Comparison of ENCODE assay signal across 1 fruit fly cellular context in the genomic region with DNA sequence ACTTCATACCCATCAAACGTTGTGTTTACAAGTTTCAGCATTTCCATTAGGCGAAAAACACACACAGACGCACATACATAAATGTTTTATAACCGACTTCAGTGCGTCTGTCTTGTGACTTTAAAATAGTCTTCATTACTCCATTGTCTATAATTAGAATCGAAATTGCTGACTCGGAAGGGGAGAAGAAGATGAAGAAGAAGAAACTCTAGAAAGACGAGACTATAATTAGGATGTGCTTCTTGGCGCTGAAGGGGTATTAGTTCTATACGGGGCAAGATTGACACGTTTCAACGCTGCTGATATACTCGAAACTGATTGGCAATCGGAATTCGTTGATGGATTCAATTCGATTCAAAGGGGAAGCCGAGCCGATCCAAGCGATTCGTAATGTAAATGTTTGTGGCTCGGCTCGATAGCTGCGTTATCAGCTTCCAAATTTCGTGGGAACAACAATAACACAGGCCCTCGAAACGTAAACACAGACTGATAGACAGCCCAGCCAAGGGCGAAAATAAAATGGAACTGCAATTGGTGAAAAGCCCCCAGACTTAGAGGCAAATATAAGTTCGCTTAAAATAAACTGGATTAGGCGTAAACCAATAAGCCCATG.
TF ChIP-seq lines count a peak whose summit lies in the region.

No protein-coding gene starts in this region.

TF ChIP-seq in whole organism, embryonic, 481 proteins besides CTCF, POLR2A, EP300 and RAD21 (continued from another document and continues in another):
- TF ChIP-seq al (GFP tag; IDR thresholded peaks at IDR 0.05; lab: Robert Waterston, UW) (no peak), Optix (GFP tag; IDR thresholded peaks at IDR 0.05; lab: Robert Waterston, UW) (0 out of 3 replicates have a peak, but pooled peaks have one; percentile 20), caup (GFP tag; optimal IDR thresholded peaks at IDR 0.05; lab: Kevin White, UChicago; ENCODE audit: severe bottlenecking) (no peak), exex (tag; optimal IDR thresholded peaks at IDR 0.05; lab: Kevin White, UChicago) (peak; percentile 41), pb (GFP tag; optimal IDR thresholded peaks at IDR 0.05; lab: Kevin White, UChicago) (no peak), Hmx (GFP tag; optimal IDR thresholded peaks at IDR 0.05; lab: Kevin White, UChicago) (no peak), CG1024 (GFP tag; IDR thresholded peaks at IDR 0.05; lab: Robert Waterston, UW) (no peak; the same call in 1 of the 2 replicates), sima (GFP tag; optimal IDR thresholded peaks at IDR 0.05; lab: Kevin White, UChicago) (no peak), CG9215 (GFP tag; IDR thresholded peaks at IDR 0.05; lab: Robert Waterston, UW) (no peak), jumu (GFP tag; optimal IDR thresholded peaks at IDR 0.05; lab: Kevin White, UChicago) (no peak), grn (GFP tag; optimal IDR thresholded peaks at IDR 0.05; lab: Kevin White, UChicago) (peak; percentile 76), Sin3A (optimal IDR thresholded peaks at IDR 0.05; lab: Kevin White, UChicago) (no peak), CG8281 (tag; optimal IDR thresholded peaks at IDR 0.05; lab: Kevin White, UChicago) (no peak), Scr (GFP tag; IDR thresholded peaks at IDR 0.05; lab: Robert Waterston, UW; ENCODE audit: partially characterized antibody) (no peak), pzg (GFP tag; optimal IDR thresholded peaks at IDR 0.05; lab: Kevin White, UChicago) (no peak), cato (GFP tag; optimal IDR thresholded peaks at IDR 0.05; lab: Kevin White, UChicago; ENCODE audit: borderline replicate concordance) (no peak), CG15514 (GFP tag; optimal IDR thresholded peaks at IDR 0.05; lab: Kevin White, UChicago) (peak; percentile 10), CG8359 (GFP tag; optimal IDR thresholded peaks at IDR 0.05; lab: Kevin White, UChicago; ENCODE audit: borderline replicate concordance) (no peak), CG6689 (GFP tag; IDR thresholded peaks at IDR 0.05; lab: Robert Waterston, UW) (no peak), unc-4 (GFP tag; IDR thresholded peaks at IDR 0.05; lab: Robert Waterston, UW; ENCODE audit: partially characterized antibody) (no peak), Xrp1 (GFP tag; IDR thresholded peaks at IDR 0.05; lab: Robert Waterston, UW) (no peak), wdn (GFP tag; IDR thresholded peaks at IDR 0.05; lab: Robert Waterston, UW) (peak; percentile 7; the same call in 1 of the 2 replicates), prd (optimal IDR thresholded peaks at IDR 0.05; lab: Kevin White, UChicago) (no peak), prd (GFP tag; IDR thresholded peaks at IDR 0.05; lab: Robert Waterston, UW) (no peak), CG10543 (GFP tag; optimal IDR thresholded peaks at IDR 0.05; lab: Kevin White, UChicago) (peak; percentile 22), corto (GFP tag; optimal IDR thresholded peaks at IDR 0.05; lab: Kevin White, UChicago) (no peak), fd96Cb (tag; optimal IDR thresholded peaks at IDR 0.05; lab: Kevin White, UChicago) (no peak), D19A (tag; optimal IDR thresholded peaks at IDR 0.05; lab: Kevin White, UChicago) (peak; percentile 32), dmrt11E (tag; optimal IDR thresholded peaks at IDR 0.05; lab: Kevin White, UChicago) (peak; percentile 2), gce (GFP tag; IDR thresholded peaks at IDR 0.05; lab: Robert Waterston, UW) (no peak), CG17359 (tag; optimal IDR thresholded peaks at IDR 0.05; lab: Kevin White, UChicago) (no peak), CG12104 (GFP tag; optimal IDR thresholded peaks at IDR 0.05; lab: Kevin White, UChicago) (no peak), Gsc (GFP tag; IDR thresholded peaks at IDR 0.05; lab: Robert Waterston, UW) (no peak), CG17385 (GFP tag; optimal IDR thresholded peaks at IDR 0.05; lab: Kevin White, UChicago) (peak; percentile 46), fru (optimal IDR thresholded peaks at IDR 0.05; lab: Kevin White, UChicago) (no peak), peb (GFP tag; IDR thresholded peaks at IDR 0.05; lab: Robert Waterston, UW) (no peak), gsb-n (tag; optimal IDR thresholded peaks at IDR 0.05; lab: Kevin White, UChicago) (no peak), CG12219 (GFP tag; optimal IDR thresholded peaks at IDR 0.05; lab: Kevin White, UChicago) (no peak), twi (tag; optimal IDR thresholded peaks at IDR 0.05; lab: Kevin White, UChicago) (no peak), gcm (GFP tag; optimal IDR thresholded peaks at IDR 0.05; lab: Kevin White, UChicago) (no peak), E2f1 (GFP tag; IDR thresholded peaks at IDR 0.05; lab: Robert Waterston, UW) (no peak), ftz-f1 (GFP tag; optimal IDR thresholded peaks at IDR 0.05; lab: Kevin White, UChicago) (peak; percentile 14), dysf (GFP tag; IDR thresholded peaks at IDR 0.05; lab: Robert Waterston, UW) (no peak), ro (GFP tag; IDR thresholded peaks at IDR 0.05; lab: Robert Waterston, UW) (no peak), CG7839 (tag; optimal IDR thresholded peaks at IDR 0.05; lab: Kevin White, UChicago) (no peak), Mrtf (GFP tag; IDR thresholded peaks at IDR 0.05; lab: Robert Waterston, UW) (no peak), CG31388 (GFP tag; optimal IDR thresholded peaks at IDR 0.05; lab: Kevin White, UChicago) (no peak), pros (GFP tag; optimal IDR thresholded peaks at IDR 0.05; lab: Kevin White, UChicago) (peak; percentile 82), CG11696 (GFP tag; IDR thresholded peaks at IDR 0.05; lab: Robert Waterston, UW) (no peak), CG13296 (GFP tag; optimal IDR thresholded peaks at IDR 0.05; lab: Kevin White, UChicago) (no peak), lab (GFP tag; optimal IDR thresholded peaks at IDR 0.05; lab: Kevin White, UChicago) (peak; percentile 20), CG9437 (GFP tag; optimal IDR thresholded peaks at IDR 0.05; lab: Kevin White, UChicago) (no peak), gt (GFP tag; IDR thresholded peaks at IDR 0.05; lab: Robert Waterston, UW) (no peak), sna (GFP tag; IDR thresholded peaks at IDR 0.05; lab: Robert Waterston, UW; ENCODE audit: partially characterized antibody) (no peak), z (GFP tag; IDR thresholded peaks at IDR 0.05; lab: Robert Waterston, UW) (no peak), eyg (GFP tag; optimal IDR thresholded peaks at IDR 0.05; lab: Kevin White, UChicago) (no peak), CG10654 (GFP tag; optimal IDR thresholded peaks at IDR 0.05; lab: Kevin White, UChicago) (no peak), sug (tag; optimal IDR thresholded peaks at IDR 0.05; lab: Kevin White, UChicago) (peak; percentile 82), NK7.1 (GFP tag; optimal IDR thresholded peaks at IDR 0.05; lab: Kevin White, UChicago) (no peak), Eip74EF (GFP tag; optimal IDR thresholded peaks at IDR 0.05; lab: Kevin White, UChicago) (no peak), CG3838 (GFP tag; optimal IDR thresholded peaks at IDR 0.05; lab: Kevin White, UChicago) (no peak), CG34376 (GFP tag; optimal IDR thresholded peaks at IDR 0.05; lab: Kevin White, UChicago) (peak; percentile 75), CG14014 (GFP tag; IDR thresholded peaks at IDR 0.05; lab: Robert Waterston, UW) (no peak), sens (GFP tag; lab: Kevin White, UChicago) (peak; percentile 61), Poxn (GFP tag; IDR thresholded peaks at IDR 0.05; lab: Robert Waterston, UW) (no peak), hkb (optimal IDR thresholded peaks at IDR 0.05; lab: Kevin White, UChicago) (no peak), hkb (GFP tag; IDR thresholded peaks at IDR 0.05; lab: Robert Waterston, UW) (0 out of 2 replicates have a peak, but pooled peaks have one; percentile 20), CG33213 (GFP tag; optimal IDR thresholded peaks at IDR 0.05; lab: Kevin White, UChicago) (peak; percentile 11), Med (GFP tag; lab: Kevin White, UChicago) (peak; percentile 75), YL-1 (GFP tag; optimal IDR thresholded peaks at IDR 0.05; lab: Kevin White, UChicago) (no peak), en (GFP tag; optimal IDR thresholded peaks at IDR 0.05; lab: Kevin White, UChicago) (no peak), CG2116 (GFP tag; optimal IDR thresholded peaks at IDR 0.05; lab: Kevin White, UChicago) (no peak), Pdp1 (GFP tag; optimal IDR thresholded peaks at IDR 0.05; lab: Kevin White, UChicago) (peak in 1 of 2 experiments; percentile 4), CG1233 (GFP tag; optimal IDR thresholded peaks at IDR 0.05; lab: Kevin White, UChicago) (no peak), row (GFP tag; IDR thresholded peaks at IDR 0.05; lab: Robert Waterston, UW) (no peak), Atf3 (GFP tag; optimal IDR thresholded peaks at IDR 0.05; lab: Kevin White, UChicago) (no peak), CG15073 (GFP tag; optimal IDR thresholded peaks at IDR 0.05; lab: Kevin White, UChicago) (no peak), HLH3B (GFP tag; IDR thresholded peaks at IDR 0.05; lab: Robert Waterston, UW) (0 out of 2 replicates have a peak, but pooled peaks have one; percentile 13), CoRest (tag; optimal IDR thresholded peaks at IDR 0.05; lab: Kevin White, UChicago) (no peak), BtbVII (GFP tag; optimal IDR thresholded peaks at IDR 0.05; lab: Kevin White, UChicago) (no peak), MBD-R2 (GFP tag; IDR thresholded peaks at IDR 0.05; lab: Robert Waterston, UW) (no peak), ara (GFP tag; IDR thresholded peaks at IDR 0.05; lab: Robert Waterston, UW) (no peak), CG1792 (GFP tag; optimal IDR thresholded peaks at IDR 0.05; lab: Kevin White, UChicago) (no peak), CG18476 (GFP tag; optimal IDR thresholded peaks at IDR 0.05; lab: Kevin White, UChicago) (no peak), bbx (GFP tag; IDR thresholded peaks at IDR 0.05; lab: Robert Waterston, UW; ENCODE audit: partially characterized antibody) (no peak), CG2678 (tag; optimal IDR thresholded peaks at IDR 0.05; lab: Kevin White, UChicago) (peak; percentile 25), Hr78 (GFP tag; optimal IDR thresholded peaks at IDR 0.05; lab: Kevin White, UChicago) (no peak), Opbp (GFP tag; IDR thresholded peaks at IDR 0.05; lab: Robert Waterston, UW; ENCODE audit: partially characterized antibody) (no peak), ap (GFP tag; IDR thresholded peaks at IDR 0.05; lab: Robert Waterston, UW) (no peak), CG12769 (tag; optimal IDR thresholded peaks at IDR 0.05; lab: Kevin White, UChicago) (no peak), CG2120 (GFP tag; optimal IDR thresholded peaks at IDR 0.05; lab: Kevin White, UChicago) (no peak), Dfd (GFP tag; optimal IDR thresholded peaks at IDR 0.05; lab: Kevin White, UChicago) (no peak), Lhr (GFP tag; optimal IDR thresholded peaks at IDR 0.05; lab: Kevin White, UChicago) (no peak), chif (GFP tag; optimal IDR thresholded peaks at IDR 0.05; lab: Kevin White, UChicago) (no peak), ase (GFP tag; IDR thresholded peaks at IDR 0.05; lab: Robert Waterston, UW) (no peak), CrebB (tag; optimal IDR thresholded peaks at IDR 0.05; lab: Kevin White, UChicago) (no peak), CG5245 (GFP tag; optimal IDR thresholded peaks at IDR 0.05; lab: Kevin White, UChicago) (no peak), crol (GFP tag; IDR thresholded peaks at IDR 0.05; lab: Robert Waterston, UW) (peak; percentile 56; the same call in 1 of the 2 replicates), CG14860 (GFP tag; IDR thresholded peaks at IDR 0.05; lab: Robert Waterston, UW; ENCODE audit: partially characterized antibody) (no peak), CG6813 (GFP tag; optimal IDR thresholded peaks at IDR 0.05; lab: Kevin White, UChicago) (no peak), HmgZ (tag; optimal IDR thresholded peaks at IDR 0.05; lab: Kevin White, UChicago) (peak; percentile 22), Doc3 (GFP tag; IDR thresholded peaks at IDR 0.05; lab: Robert Waterston, UW; ENCODE audit: partially characterized antibody) (no peak), CG17328 (GFP tag; IDR thresholded peaks at IDR 0.05; lab: Robert Waterston, UW) (0 out of 2 replicates have a peak, but pooled peaks have one; percentile 23), abd-A (tag; optimal IDR thresholded peaks at IDR 0.05; lab: Kevin White, UChicago) (no peak), cwo (GFP tag; optimal IDR thresholded peaks at IDR 0.05; lab: Kevin White, UChicago) (peak; percentile 29), pum (GFP tag; optimal IDR thresholded peaks at IDR 0.05; lab: Kevin White, UChicago) (no peak), CG2712 (tag; optimal IDR thresholded peaks at IDR 0.05; lab: Kevin White, UChicago) (no peak), h (optimal IDR thresholded peaks at IDR 0.05; lab: Kevin White, UChicago) (no peak), CG2199 (GFP tag; IDR thresholded peaks at IDR 0.05; lab: Robert Waterston, UW) (no peak), CG4360 (GFP tag; IDR thresholded peaks at IDR 0.05; lab: Robert Waterston, UW) (no peak), Hmr (GFP tag; optimal IDR thresholded peaks at IDR 0.05; lab: Kevin White, UChicago) (no peak), NC2α (GFP tag; optimal IDR thresholded peaks at IDR 0.05; lab: Kevin White, UChicago) (no peak), repo (GFP tag; optimal IDR thresholded peaks at IDR 0.05; lab: Kevin White, UChicago) (no peak), chinmo (GFP tag; IDR thresholded peaks at IDR 0.05; lab: Robert Waterston, UW; ENCODE audit: partially characterized antibody) (peak; percentile 56; the same call in 2 of the 4 replicates), Side (GFP tag; optimal IDR thresholded peaks at IDR 0.05; lab: Kevin White, UChicago) (no peak), luna (GFP tag; optimal IDR thresholded peaks at IDR 0.05; lab: Kevin White, UChicago) (no peak), pan (optimal IDR thresholded peaks at IDR 0.05; lab: Kevin White, UChicago) (no peak), pan (GFP tag; optimal IDR thresholded peaks at IDR 0.05 in 1 of 2, IDR thresholded peaks at IDR 0.05 in 1 of 2) (peak in 1 of 2 experiments; percentile 24), CG4854 (GFP tag; optimal IDR thresholded peaks at IDR 0.05; lab: Kevin White, UChicago) (no peak), CG14965 (GFP tag; optimal IDR thresholded peaks at IDR 0.05; lab: Kevin White, UChicago; ENCODE audit: borderline replicate concordance) (no peak), CG12391 (tag; optimal IDR thresholded peaks at IDR 0.05; lab: Kevin White, UChicago) (no peak), CG8765 (GFP tag; IDR thresholded peaks at IDR 0.05; lab: Robert Waterston, UW) (no peak), HmgD (GFP tag; optimal IDR thresholded peaks at IDR 0.05; lab: Kevin White, UChicago) (no peak), stc (GFP tag; IDR thresholded peaks at IDR 0.05; lab: Robert Waterston, UW) (no peak), tio (GFP tag; optimal IDR thresholded peaks at IDR 0.05; lab: Kevin White, UChicago) (no peak), Awh (GFP tag; IDR thresholded peaks at IDR 0.05; lab: Robert Waterston, UW) (no peak), ab (GFP tag; optimal IDR thresholded peaks at IDR 0.05; lab: Kevin White, UChicago) (no peak), so (GFP tag; IDR thresholded peaks at IDR 0.05; lab: Robert Waterston, UW) (no peak), HLH54F (GFP tag; optimal IDR thresholded peaks at IDR 0.05; lab: Kevin White, UChicago) (no peak)
